Worm (Caenorhabditis elegans): ENCODE results near the gene col-89.

The col-89 gene

ce11 chrIII:4748666-4749065, 739 bp downstream of the col-89 start:
- TF ChIP-seq nhr-11 (tag; optimal IDR thresholded peaks at IDR 0.05) (no peak), nhr-237 (tag; optimal IDR thresholded peaks at IDR 0.05) (no peak), skn-1 (tag; optimal IDR thresholded peaks at IDR 0.05) (no peak), efl-1 (optimal IDR thresholded peaks at IDR 0.05) (no peak), efl-1 (GFP tag; optimal IDR thresholded peaks at IDR 0.05 in 1 of 2) (peak in 1 of 2 experiments; percentile 10), ceh-8 (GFP tag; optimal IDR thresholded peaks at IDR 0.05) (no peak), lin-15B (tag; optimal IDR thresholded peaks at IDR 0.05) (no peak), nhr-47 (tag; optimal IDR thresholded peaks at IDR 0.05) (no peak), pqm-1 (tag; optimal IDR thresholded peaks at IDR 0.05) (no peak)

ce11 chrIII:4752569-4752968, 4.6 kb downstream of the col-89 start:
- 0 out of 2 replicates have a peak, but pooled peaks have one; percentile 29 for TF ChIP-seq grh-1 (GFP tag; IDR thresholded peaks at IDR 0.05)
- TF ChIP-seq nhr-19 (GFP tag; conservative IDR thresholded peaks at IDR 0.05), result peak; percentile 64
- TF ChIP-seq isw-1 (GFP tag; IDR thresholded peaks at IDR 0.05), result peak; percentile 59
- TF ChIP-seq mab-9 (GFP tag; IDR thresholded peaks at IDR 0.05), result 0 out of 2 replicates have a peak, but pooled peaks have one; percentile 34
- peak in 1 of 2 experiments; percentile 23 for TF ChIP-seq lsy-2 (tag; optimal IDR thresholded peaks at IDR 0.05)
- peak; percentile 95 for TF ChIP-seq C04F5.9 (tag; optimal IDR thresholded peaks at IDR 0.05)

ce11 chrIII:4754001-4754561, 6.2 kb downstream of the col-89 start, which contains the start of the genes rps-0 and rbg-3:
Gene rps-0 (minus strand): TSS chrIII:4754051.
Gene rbg-3 (plus strand): TSS chrIII:4754424.
- TF ChIP-seq unc-130 (tag; optimal IDR thresholded peaks at IDR 0.05), result peak; percentile 97
- peak; percentile 72 for TF ChIP-seq mab-9 (GFP tag; IDR thresholded peaks at IDR 0.05)
- peak; percentile 55 for TF ChIP-seq hpl-2 (GFP tag; optimal IDR thresholded peaks at IDR 0.05)
- TF ChIP-seq mep-1 (tag; optimal IDR thresholded peaks at IDR 0.05), result peak; percentile 98
- peak; percentile 76 for TF ChIP-seq skn-1 (tag; optimal IDR thresholded peaks at IDR 0.05)
- TF ChIP-seq ces-1 (GFP tag; optimal IDR thresholded peaks at IDR 0.05), result no peak
- TF ChIP-seq tbx-2 (tag; optimal IDR thresholded peaks at IDR 0.05), result peak; percentile 93
- TF ChIP-seq swsn-7 (tag; optimal IDR thresholded peaks at IDR 0.05), result peak; percentile 92
- peak; percentile 90 for TF ChIP-seq jun-1 (tag; optimal IDR thresholded peaks at IDR 0.05)
- peak; percentile 92 for TF ChIP-seq lin-15B (tag; optimal IDR thresholded peaks at IDR 0.05)
- peak; percentile 94 for TF ChIP-seq fkh-8 (tag; optimal IDR thresholded peaks at IDR 0.05)
- TF ChIP-seq C16A3.4 (tag; optimal IDR thresholded peaks at IDR 0.05), result peak; percentile 97
- TF ChIP-seq ama-1 (optimal IDR thresholded peaks at IDR 0.05), result no peak
- peak; percentile 49 for TF ChIP-seq nhr-237 (tag; optimal IDR thresholded peaks at IDR 0.05)
- TF ChIP-seq blmp-1 (tag; optimal IDR thresholded peaks at IDR 0.05), result peak; percentile 89
- TF ChIP-seq ztf-11 (tag; optimal IDR thresholded peaks at IDR 0.05), result peak in 1 of 2 experiments; percentile 72
- TF ChIP-seq aha-1 (tag; optimal IDR thresholded peaks at IDR 0.05), result peak; percentile 2
- no peak for TF ChIP-seq pag-3 (tag; optimal IDR thresholded peaks at IDR 0.05; ENCODE audit: borderline replicate concordance, insufficient read depth)
- peak; percentile 74 for TF ChIP-seq nhr-11 (tag; optimal IDR thresholded peaks at IDR 0.05)
- peak; percentile 96 for TF ChIP-seq snu-23 (GFP tag; optimal IDR thresholded peaks at IDR 0.05)
- peak; percentile 89 for TF ChIP-seq nhr-90 (tag; optimal IDR thresholded peaks at IDR 0.05; ENCODE audit: poor library complexity)
- peak; percentile 93 to 94 (median 93) for TF ChIP-seq ceh-82 (tag; optimal IDR thresholded peaks at IDR 0.05)
- TF ChIP-seq xbp-1 (tag; optimal IDR thresholded peaks at IDR 0.05), result peak; percentile 93
- TF ChIP-seq snpc-4 (tag; optimal IDR thresholded peaks at IDR 0.05), result peak; percentile 47
- TF ChIP-seq sup-37 (GFP tag; optimal IDR thresholded peaks at IDR 0.05), result peak; percentile 38
- TF ChIP-seq ceh-8 (GFP tag; optimal IDR thresholded peaks at IDR 0.05), result peak; percentile 90
- TF ChIP-seq ztf-4 (tag; optimal IDR thresholded peaks at IDR 0.05), result peak; percentile 84
- no peak for TF ChIP-seq hlh-4 (tag; optimal IDR thresholded peaks at IDR 0.05)
- peak; percentile 82 for TF ChIP-seq egl-13 (tag; optimal IDR thresholded peaks at IDR 0.05)
- peak; percentile 77 for TF ChIP-seq lin-39 (tag; optimal IDR thresholded peaks at IDR 0.05)
- no peak for TF ChIP-seq nhr-76 (tag; optimal IDR thresholded peaks at IDR 0.05)
- TF ChIP-seq lin-14 (GFP tag; optimal IDR thresholded peaks at IDR 0.05), result peak; percentile 95
- peak; percentile 91 for TF ChIP-seq nhr-20 (tag; optimal IDR thresholded peaks at IDR 0.05)
- no peak for TF ChIP-seq nhr-12 (tag; optimal IDR thresholded peaks at IDR 0.05)
- peak; percentile 92 to 95 for TF ChIP-seq lin-35 (GFP tag; optimal IDR thresholded peaks at IDR 0.05)
- TF ChIP-seq sptf-1 (tag; optimal IDR thresholded peaks at IDR 0.05), result no peak
- peak; percentile 93 for TF ChIP-seq isw-1 (GFP tag; IDR thresholded peaks at IDR 0.05)
- peak; percentile 95 for TF ChIP-seq nhr-85 (tag)
- no peak for TF ChIP-seq hlh-17 (GFP tag; optimal IDR thresholded peaks at IDR 0.05; ENCODE audit: borderline replicate concordance)
- TF ChIP-seq fkh-10 (GFP tag; optimal IDR thresholded peaks at IDR 0.05), result peak; percentile 42
- TF ChIP-seq lsy-2 (tag; optimal IDR thresholded peaks at IDR 0.05), result peak; percentile 97

Data from whole organism, L1 larva.